Worm (Caenorhabditis elegans) whole organism, L4 larva: ENCODE data around the gene rip-1.

Experiments used
- F37D6.2 ChIP-seq: sonication (generic microtip); optimal IDR thresholded peaks from 2 replicates; lab custom pipeline; 2016; ENCODE audit warnings: mild to moderate bottlenecking, missing genetic modification characterization, missing compliant biosample characterization
- T20F7.1 ChIP-seq: fragments of 200-800 bp; sonication (Bioruptor generic); optimal IDR thresholded peaks from 2 replicates; lab custom pipeline; 2018; ENCODE audit warnings: mild to moderate bottlenecking, missing genetic modification characterization, missing compliant biosample characterization
- Y5F2A.4 ChIP-seq: fragments of 200-800 bp; sonication (Bioruptor generic); optimal IDR thresholded peaks from 2 replicates; lab custom pipeline; 2018; ENCODE audit warnings: mild to moderate bottlenecking, missing genetic modification characterization, missing compliant biosample characterization
- aha-1 ChIP-seq: fragments of 150-350 bp; peaks from one replicate; lab custom pipeline; 2014; ENCODE audit warnings: missing biosample characterization, missing genetic modification characterization
- aly-2 ChIP-seq: sonication (generic microtip); optimal IDR thresholded peaks from 2 replicates; lab custom pipeline; 2018; ENCODE audit warnings: missing biosample characterization, missing genetic modification characterization
- ama-1 ChIP-seq: fragments of 150-350 bp; optimal IDR thresholded peaks from 2 replicates; lab custom pipeline; 2014; ENCODE audit warnings: inconsistent platforms, mixed read lengths
- attf-4 ChIP-seq: sonication (generic microtip); optimal IDR thresholded peaks from 3 replicates; lab custom pipeline; 2017; ENCODE audit warnings: missing biosample characterization, missing genetic modification characterization
- ces-1 ChIP-seq: fragments of 150-350 bp; sonication (generic microtip); optimal IDR thresholded peaks from 4 replicates; lab custom pipeline; 2014; ENCODE audit warnings: missing biosample characterization, missing genetic modification reagents, missing genetic modification characterization
- cey-2 ChIP-seq: sonication (generic microtip); optimal IDR thresholded peaks from 3 replicates; lab custom pipeline; 2017; ENCODE audit warnings: missing genetic modification characterization, mild to moderate bottlenecking, missing compliant biosample characterization, antibody characterized with exemption, borderline replicate concordance; ENCODE audit not compliant: insufficient read depth
- daf-16 ChIP-seq, 3 experiments: sonication (generic microtip); optimal IDR thresholded peaks; 2 replicates each; lab custom pipeline; 2016 to 2017; ENCODE audit warnings: missing genetic modification characterization in 3 of 3, missing genetic modification reagents in 3 of 3, mild to moderate bottlenecking in 2 of 3, missing compliant biosample characterization in 2 of 3, missing biosample characterization in 1 of 3, moderate library complexity in 1 of 3
- dpl-1 ChIP-seq: fragments of 150-350 bp; optimal IDR thresholded peaks from 2 replicates; lab custom pipeline; 2014; ENCODE audit warnings: missing biosample characterization, missing genetic modification reagents, missing genetic modification characterization
- duxl-1 ChIP-seq: sonication (generic microtip); optimal IDR thresholded peaks from 2 replicates; lab custom pipeline; 2016; ENCODE audit warnings: mild to moderate bottlenecking, missing genetic modification characterization, moderate library complexity, missing compliant biosample characterization; ENCODE audit not compliant: poor library complexity
- dve-1 ChIP-seq: sonication (generic microtip); optimal IDR thresholded peaks from 2 replicates; lab custom pipeline; 2017; ENCODE audit warnings: antibody characterized with exemption, mild to moderate bottlenecking, missing genetic modification characterization, missing compliant biosample characterization; ENCODE audit not compliant: insufficient read depth
- hif-1 ChIP-seq, 2 experiments: sonication (generic microtip); optimal IDR thresholded peaks; 2 replicates each; lab custom pipeline; 2016 to 2017; ENCODE audit warnings: missing compliant biosample characterization in 2 of 2, missing genetic modification characterization in 2 of 2, missing genetic modification reagents in 2 of 2, missing genotype in 2 of 2, mild to moderate bottlenecking in 1 of 2
- hlh-11 ChIP-seq: fragments of 200-800 bp; sonication (Bioruptor generic); optimal IDR thresholded peaks from 2 replicates; lab custom pipeline; 2018; ENCODE audit warnings: mild to moderate bottlenecking, missing genetic modification characterization, missing compliant biosample characterization
- hlh-30 ChIP-seq: sonication (generic microtip); optimal IDR thresholded peaks from 2 replicates; lab custom pipeline; 2017; ENCODE audit warnings: antibody characterized with exemption, mild to moderate bottlenecking, missing genetic modification characterization, missing compliant biosample characterization; ENCODE audit not compliant: insufficient read depth
- jun-1 ChIP-seq: fragments of 150-350 bp; optimal IDR thresholded peaks from 2 replicates; lab custom pipeline; 2014; ENCODE audit warnings: missing biosample characterization, missing genetic modification reagents, missing genetic modification characterization
- lin-1 ChIP-seq: fragments of 200-800 bp; sonication (Bioruptor generic); IDR thresholded peaks from 2 replicates; pipeline ENCODE4 v1.3.6; 2022; ENCODE audit warnings: missing genetic modification reagents, missing genetic modification characterization, missing compliant biosample characterization
- lin-13 ChIP-seq: fragments of 150-350 bp; optimal IDR thresholded peaks from 2 replicates; lab custom pipeline; 2014; ENCODE audit warnings: missing biosample characterization, missing genetic modification reagents, missing genetic modification characterization
- lin-39 ChIP-seq: fragments of 150-350 bp; optimal IDR thresholded peaks from 2 replicates; lab custom pipeline; 2014; ENCODE audit warnings: missing biosample characterization, missing genetic modification reagents, missing genetic modification characterization
- lsy-2 ChIP-seq, 2 experiments: fragments of 150-350 bp in 1 of 2; sonication (generic microtip) in 1 of 2; optimal IDR thresholded peaks; 2 replicates each; lab custom pipeline; 2014 to 2017; ENCODE audit warnings: missing biosample characterization in 2 of 2, missing genetic modification characterization in 2 of 2
- mdl-1 ChIP-seq, 2 experiments: fragments of 150-350 bp in 1 of 2; sonication (generic microtip) in 1 of 2; optimal IDR thresholded peaks; 2 replicates each; lab custom pipeline; 2014 to 2017; ENCODE audit warnings: missing biosample characterization in 2 of 2, missing genetic modification characterization in 2 of 2
- mep-1 ChIP-seq: fragments of 150-350 bp; sonication (generic microtip); optimal IDR thresholded peaks from 3 replicates; lab custom pipeline; 2014; ENCODE audit warnings: missing biosample characterization, missing genetic modification characterization
- nhr-10 ChIP-seq: fragments of 150-350 bp; optimal IDR thresholded peaks from 2 replicates; lab custom pipeline; 2014; ENCODE audit warnings: missing biosample characterization, missing genetic modification characterization
- nhr-102 ChIP-seq: sonication (generic microtip); optimal IDR thresholded peaks from 2 replicates; lab custom pipeline; 2016; ENCODE audit warnings: mild to moderate bottlenecking, missing genetic modification characterization, moderate library complexity, missing compliant biosample characterization
- nhr-11 ChIP-seq: fragments of 150-350 bp; optimal IDR thresholded peaks from 2 replicates; lab custom pipeline; 2014; ENCODE audit warnings: missing biosample characterization, missing genetic modification characterization
- nhr-111 ChIP-seq: fragments of 200-800 bp; sonication (Bioruptor generic); optimal IDR thresholded peaks from 2 replicates; lab custom pipeline; 2018; ENCODE audit warnings: mild to moderate bottlenecking, missing genetic modification characterization, missing compliant biosample characterization
- nhr-25 ChIP-seq: sonication (generic microtip); optimal IDR thresholded peaks from 2 replicates; lab custom pipeline; 2017; ENCODE audit warnings: missing genetic modification characterization, mild to moderate bottlenecking, missing compliant biosample characterization, antibody characterized with exemption, moderate library complexity, borderline replicate concordance; ENCODE audit not compliant: insufficient read depth
- nhr-28 ChIP-seq: fragments of 150-350 bp; optimal IDR thresholded peaks from 2 replicates; lab custom pipeline; 2014; ENCODE audit warnings: missing biosample characterization, missing genetic modification characterization
- nhr-42 ChIP-seq: fragments of 200-800 bp; sonication (Bioruptor generic); IDR thresholded peaks from 2 replicates; pipeline ENCODE4 v1.3.6; 2022; ENCODE audit warnings: missing genetic modification characterization, missing compliant biosample characterization
- nhr-48 ChIP-seq: sonication (generic microtip); optimal IDR thresholded peaks from 2 replicates; lab custom pipeline; 2016; ENCODE audit warnings: mild to moderate bottlenecking, missing genetic modification characterization, missing compliant biosample characterization
- nhr-6 ChIP-seq: fragments of 150-350 bp; optimal IDR thresholded peaks from 2 replicates; lab custom pipeline; 2014; ENCODE audit warnings: missing biosample characterization, missing genetic modification characterization
- nhr-77 ChIP-seq: fragments of 150-350 bp; optimal IDR thresholded peaks from 2 replicates; lab custom pipeline; 2014; ENCODE audit warnings: missing biosample characterization, missing genetic modification characterization
- pha-4 ChIP-seq, 2 experiments: fragments of 150-350 bp in 1 of 2; fragments of 200-800 bp in 1 of 2; sonication (Bioruptor generic) in 1 of 2; IDR thresholded peaks in 1 of 2; optimal IDR thresholded peaks in 1 of 2; 2 replicates each; pipeline versions ENCODE4 v1.3.6 to Lab custom; 2014 to 2022; ENCODE audit warnings: missing genetic modification characterization in 2 of 2, missing genetic modification reagents in 2 of 2, missing biosample characterization in 1 of 2, missing compliant biosample characterization in 1 of 2
- pqm-1 ChIP-seq: sonication (generic microtip); optimal IDR thresholded peaks from 2 replicates; lab custom pipeline; 2017; ENCODE audit warnings: missing biosample characterization, missing genetic modification characterization
- rbr-2 ChIP-seq: sonication (generic microtip); optimal IDR thresholded peaks from 2 replicates; lab custom pipeline; 2016; ENCODE audit warnings: missing genotype, missing genetic modification characterization, missing compliant biosample characterization
- skn-1 ChIP-seq: fragments of 150-350 bp; optimal IDR thresholded peaks from 2 replicates; lab custom pipeline; 2014; ENCODE audit warnings: missing biosample characterization, missing genetic modification characterization
- snpc-1.2 ChIP-seq: fragments of 200-800 bp; sonication (Bioruptor generic); IDR thresholded peaks from 2 replicates; pipeline ENCODE4 v1.3.6; 2022; ENCODE audit warnings: missing genetic modification reagents, missing genetic modification characterization, missing compliant biosample characterization
- snpc-4 ChIP-seq: fragments of 150-350 bp; optimal IDR thresholded peaks from 2 replicates; lab custom pipeline; 2014; ENCODE audit warnings: missing biosample characterization, missing genetic modification characterization
- spr-1 ChIP-seq: sonication (generic microtip); optimal IDR thresholded peaks from 2 replicates; lab custom pipeline; 2016; ENCODE audit warnings: mild to moderate bottlenecking, missing genetic modification characterization, missing compliant biosample characterization
- unc-130 ChIP-seq: sonication (generic microtip); optimal IDR thresholded peaks from 2 replicates; lab custom pipeline; 2016; ENCODE audit warnings: missing genetic modification reagents, missing genetic modification characterization, missing compliant biosample characterization
- zip-2 ChIP-seq: fragments of 150-350 bp; optimal IDR thresholded peaks from 2 replicates; lab custom pipeline; 2014; ENCODE audit warnings: missing biosample characterization, missing genetic modification characterization
- ztf-7 ChIP-seq: fragments of 150-350 bp; optimal IDR thresholded peaks from 2 replicates; lab custom pipeline; 2014; ENCODE audit warnings: missing biosample characterization, missing genetic modification characterization

The rip-1 gene

DNA sequence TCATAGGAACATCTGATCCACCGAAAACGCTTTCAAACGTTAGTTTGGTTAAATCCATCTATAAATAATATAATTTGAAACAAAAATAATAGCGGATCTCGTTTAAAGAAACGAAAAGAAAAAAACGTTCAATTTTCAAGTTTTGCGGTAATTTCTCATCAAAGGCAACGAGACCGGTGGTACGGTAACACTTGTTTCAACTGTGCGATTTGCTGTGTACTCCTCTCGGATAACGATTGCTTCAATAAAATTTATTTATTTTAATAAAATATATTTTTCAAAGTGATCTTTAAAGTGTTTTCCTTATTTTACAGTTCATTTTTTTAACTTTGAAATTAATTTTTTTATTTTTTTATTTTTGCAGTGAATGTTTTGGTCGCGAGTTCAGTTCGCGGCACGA is 40.0 kb downstream of the rip-1 start, which contains the start of the genes rde-4 and cox-14 (continued):
- TF ChIP-seq unc-130 (GFP tag; lab: Kevin White, UChicago), result peak; percentile 56
- TF ChIP-seq nhr-25 (tag; lab: Kevin White, UChicago), result no peak
- TF ChIP-seq lin-1 (GFP tag; lab: Robert Waterston, UW), result no peak
- no peak for TF ChIP-seq duxl-1
- TF ChIP-seq Y5F2A.4 (GFP tag; lab: Kevin White, UChicago), result no peak
- peak; percentile 30 for TF ChIP-seq F37D6.2 (tag; lab: Kevin White, UChicago)
- TF ChIP-seq attf-4 (tag; lab: Kevin White, UChicago), result no peak
- peak; percentile 18 for TF ChIP-seq ama-1

DNA sequence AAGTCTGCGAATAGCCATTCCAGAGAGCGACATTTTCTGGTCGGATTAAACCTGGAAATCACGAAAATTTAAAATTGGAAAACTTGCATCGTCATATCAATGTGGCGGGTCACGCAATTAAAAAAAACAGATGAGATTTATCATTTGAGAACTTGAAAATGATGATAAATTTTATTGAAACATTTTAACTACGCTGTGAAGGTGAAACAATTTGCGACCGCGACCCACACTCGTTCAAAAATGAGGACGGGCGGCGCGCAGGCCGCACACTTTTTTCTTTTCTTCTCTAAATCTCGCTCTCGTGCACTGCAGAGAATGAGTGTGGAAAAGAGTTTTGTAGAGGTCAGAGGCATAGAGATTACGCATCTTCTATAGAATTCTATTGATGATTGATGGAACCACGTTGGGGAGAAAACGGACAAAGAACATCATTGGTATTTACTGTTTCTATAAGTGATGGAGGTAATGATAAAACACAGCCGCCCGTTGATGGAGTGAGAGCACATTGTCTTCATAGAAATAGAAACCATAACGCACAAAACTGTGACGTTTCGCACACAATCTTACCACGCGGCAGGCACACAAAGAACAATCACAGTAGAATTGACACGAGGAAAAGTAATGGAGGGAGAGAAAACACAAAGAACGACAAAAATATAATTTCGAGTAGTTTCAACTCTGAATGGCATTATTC is 41.8 kb downstream of the rip-1 start, which contains the start of gene cts-1:
cts-1 (minus strand) TSS at position 51 of the 694 bp plus-strand sequence.
- TF ChIP-seq ama-1 (peak; percentile 68), nhr-28 (peak; percentile 97), ztf-7 (tag; lab: Kevin White, UChicago) (peak; percentile 34), nhr-11 (peak; percentile 74), hlh-30 (peak; percentile 92), lsy-2 (tag; optimal IDR thresholded peaks at IDR 0.05; lab: Kevin White, UChicago) (peak; percentile 72 to 92), cey-2 (peak; percentile 69), lin-39 (no peak), hif-1 (tag; optimal IDR thresholded peaks at IDR 0.05; lab: Kevin White, UChicago) (peak in 1 of 2 experiments; percentile 68), nhr-102 (tag; lab: Kevin White, UChicago) (peak; percentile 69), nhr-111 (no peak), pqm-1 (tag; lab: Kevin White, UChicago) (peak; percentile 67), nhr-42 (GFP tag; lab: Robert Waterston, UW) (no peak), nhr-10 (tag; lab: Kevin White, UChicago) (peak; percentile 68), lin-13 (peak; percentile 37), nhr-77 (tag; lab: Kevin White, UChicago) (peak; percentile 86), daf-16 (GFP tag; optimal IDR thresholded peaks at IDR 0.05; lab: Kevin White, UChicago) (peak in 1 of 2 experiments; percentile 46), daf-16 (tag; optimal IDR thresholded peaks at IDR 0.05; lab: Kevin White, UChicago) (peak; percentile 98), skn-1 (no peak), nhr-25 (tag; lab: Kevin White, UChicago) (peak; percentile 50), jun-1 (tag; lab: Kevin White, UChicago) (peak; percentile 10), snpc-4 (tag; lab: Kevin White, UChicago) (no peak), dve-1 (tag; lab: Kevin White, UChicago) (peak; percentile 97), lin-1 (GFP tag; lab: Robert Waterston, UW) (no peak), mdl-1 (tag; optimal IDR thresholded peaks at IDR 0.05; lab: Kevin White, UChicago) (peak in 1 of 2 experiments; percentile 94), ces-1 (no peak), nhr-6 (peak; percentile 84), aha-1 (peak; percentile 96), snpc-1.2 (GFP tag; lab: Robert Waterston, UW) (no peak), dpl-1 (GFP tag; lab: Kevin White, UChicago) (peak; percentile 61), aly-2 (tag; lab: Kevin White, UChicago) (no peak), T20F7.1 (GFP tag; lab: Kevin White, UChicago) (no peak), hlh-11 (peak; percentile 93), pha-4 (GFP tag; IDR thresholded peaks at IDR 0.05; lab: Robert Waterston, UW) (no peak), pha-4 (tag; optimal IDR thresholded peaks at IDR 0.05; lab: Kevin White, UChicago) (peak; percentile 57), spr-1 (tag; lab: Kevin White, UChicago) (peak; percentile 38), nhr-48 (tag; lab: Kevin White, UChicago) (peak; percentile 81), duxl-1 (peak; percentile 66), zip-2 (peak; percentile 30), rbr-2 (peak; percentile 70), mep-1 (tag; lab: Kevin White, UChicago) (peak; percentile 89)
- TF ChIP-seq, all 104 proteins: peak for 29
